Fruit fly (Drosophila melanogaster) whole organism, embryonic: ENCODE data around the gene CG17187.

ENCODE experiments used
- C15 ChIP-seq: fragments of 200-800 bp; sonication (Bioruptor generic); IDR thresholded peaks from 3 replicates; pipeline ENCODE4 v1.3.6; 2022; ENCODE audit warnings: missing biosample characterization, missing genetic modification characterization
- CG10209 ChIP-seq: fragments of 200-800 bp; sonication (Bioruptor generic); optimal IDR thresholded peaks from 3 replicates; lab custom pipeline; 2017; ENCODE audit warnings: missing biosample characterization, mild to moderate bottlenecking, missing genetic modification characterization, missing genetic modification reagents
- CG10462 ChIP-seq: fragments of 200-800 bp; sonication (Bioruptor generic); optimal IDR thresholded peaks from 2 replicates; lab custom pipeline; 2016; ENCODE audit warnings: missing biosample characterization, missing genetic modification characterization
- CG10543 ChIP-seq: fragments of 200-800 bp; sonication (Bioruptor generic); optimal IDR thresholded peaks from 3 replicates; lab custom pipeline; 2017; ENCODE audit warnings: missing biosample characterization, mild to moderate bottlenecking, missing genetic modification characterization, moderate library complexity
- CG11560 ChIP-seq: fragments of 200-800 bp; sonication (Bioruptor generic); IDR thresholded peaks from 3 replicates; pipeline ENCODE4 v1.3.6; 2022; ENCODE audit warnings: missing biosample characterization, missing genetic modification characterization
- CG11695 ChIP-seq: fragments of 200-800 bp; sonication (Bioruptor generic); IDR thresholded peaks from 3 replicates; pipeline ENCODE4 v1.3.6; 2022; ENCODE audit warnings: missing biosample characterization, missing genetic modification characterization
- CG11723 ChIP-seq: fragments of 200-800 bp; sonication (Bioruptor generic); optimal IDR thresholded peaks from 2 replicates; lab custom pipeline; 2017; ENCODE audit warnings: missing biosample characterization, mild to moderate bottlenecking, missing genetic modification characterization
- CG12299 ChIP-seq: fragments of 200-800 bp; sonication (Bioruptor generic); optimal IDR thresholded peaks from 2 replicates; lab custom pipeline; 2018; ENCODE audit warnings: missing biosample characterization, mild to moderate bottlenecking, missing genetic modification characterization
- CG1233 ChIP-seq: fragments of 200-800 bp; sonication (Bioruptor generic); optimal IDR thresholded peaks from 4 replicates; lab custom pipeline; 2018; ENCODE audit warnings: missing biosample characterization, mild to moderate bottlenecking, missing genetic modification characterization
- CG13424 ChIP-seq: fragments of 200-800 bp; sonication (Bioruptor generic); optimal IDR thresholded peaks from 2 replicates; lab custom pipeline; 2019; ENCODE audit warnings: missing biosample characterization, mild to moderate bottlenecking, missing genetic modification characterization, moderate library complexity
- CG13775 ChIP-seq: fragments of 200-800 bp; sonication (Bioruptor generic); optimal IDR thresholded peaks from 3 replicates; lab custom pipeline; 2017; ENCODE audit warnings: missing biosample characterization, mild to moderate bottlenecking, missing genetic modification characterization
- CG1602 ChIP-seq: fragments of 200-800 bp; sonication (Bioruptor generic); optimal IDR thresholded peaks from 3 replicates; lab custom pipeline; 2016; ENCODE audit warnings: missing biosample characterization, missing genetic modification characterization
- CG4360 ChIP-seq: fragments of 200-800 bp; sonication (Bioruptor generic); IDR thresholded peaks from 2 replicates; pipeline ENCODE4 v1.3.6; 2022; ENCODE audit warnings: missing biosample characterization, missing genetic modification characterization
- CG4617 ChIP-seq: fragments of 200-800 bp; sonication (Bioruptor generic); optimal IDR thresholded peaks from 3 replicates; lab custom pipeline; 2016; ENCODE audit warnings: missing biosample characterization, missing genetic modification characterization, borderline replicate concordance
- CG4730 ChIP-seq: fragments of 200-800 bp; sonication (Bioruptor generic); IDR thresholded peaks from 2 replicates; pipeline ENCODE4 v1.3.6; 2022; ENCODE audit warnings: missing biosample characterization, missing genetic modification characterization
- CG6791 ChIP-seq: fragments of 200-800 bp; sonication (Bioruptor generic); IDR thresholded peaks from 3 replicates; pipeline ENCODE4 v1.3.6; 2022; ENCODE audit warnings: missing biosample characterization, missing genetic modification characterization; ENCODE audit not compliant: partially characterized antibody
- CG7928 ChIP-seq: fragments of 200-800 bp; sonication (Bioruptor generic); optimal IDR thresholded peaks from 2 replicates; lab custom pipeline; 2017; ENCODE audit warnings: missing biosample characterization, mild to moderate bottlenecking, missing genetic modification characterization
- CG9932 ChIP-seq: fragments of 200-800 bp; sonication (Bioruptor generic); IDR thresholded peaks from 2 replicates; pipeline ENCODE4 v1.3.6; 2022; ENCODE audit warnings: missing biosample characterization, missing genetic modification characterization
- Ets97D ChIP-seq: fragments of 200-800 bp; sonication (Bioruptor generic); optimal IDR thresholded peaks from 3 replicates; lab custom pipeline; 2016; ENCODE audit warnings: missing biosample characterization, missing genetic modification characterization
- Hand ChIP-seq: fragments of 200-800 bp; sonication (Bioruptor generic); optimal IDR thresholded peaks from 2 replicates; lab custom pipeline; 2017; ENCODE audit warnings: mild to moderate bottlenecking, missing biosample characterization, missing genetic modification reagents, missing genetic modification characterization
- Hr39 ChIP-seq: fragments of >200 bp; optimal IDR thresholded peaks from 2 replicates; lab custom pipeline; 2017
- Kr ChIP-seq: fragments of 200-800 bp; sonication (Bioruptor generic); optimal IDR thresholded peaks from 2 replicates; lab custom pipeline; 2017; ENCODE audit warnings: missing biosample characterization, mild to moderate bottlenecking, missing genetic modification characterization
- Mrtf ChIP-seq: fragments of 200-800 bp; sonication (Bioruptor generic); IDR thresholded peaks from 3 replicates; pipeline ENCODE4 v1.3.6; 2022; ENCODE audit warnings: missing biosample characterization, missing genetic modification characterization
- NC2α ChIP-seq: fragments of 200-800 bp; sonication (Bioruptor generic); optimal IDR thresholded peaks from 2 replicates; lab custom pipeline; 2016; ENCODE audit warnings: missing biosample characterization, missing genetic modification characterization
- NK7.1 ChIP-seq: fragments of 200-800 bp; sonication (Bioruptor generic); optimal IDR thresholded peaks from 3 replicates; lab custom pipeline; 2016; ENCODE audit warnings: missing biosample characterization, missing genetic modification characterization
- Nf-YC ChIP-seq: fragments of 200-800 bp; optimal IDR thresholded peaks from 3 replicates; lab custom pipeline; 2019; ENCODE audit warnings: missing biosample characterization, mild to moderate bottlenecking, missing genetic modification characterization, moderate library complexity
- Optix ChIP-seq: fragments of 200-800 bp; sonication (Bioruptor generic); IDR thresholded peaks from 3 replicates; pipeline ENCODE4 v1.3.6; 2022; ENCODE audit warnings: missing biosample characterization, missing genetic modification characterization
- PHDP ChIP-seq: fragments of 200-800 bp; sonication (Bioruptor generic); optimal IDR thresholded peaks from 3 replicates; lab custom pipeline; 2018; ENCODE audit warnings: missing biosample characterization, mild to moderate bottlenecking, missing genetic modification characterization, moderate library complexity
- Ptx1 ChIP-seq: fragments of 200-800 bp; sonication (Bioruptor generic); IDR thresholded peaks from 2 replicates; pipeline ENCODE4 v1.3.6; 2022; ENCODE audit warnings: missing biosample characterization, missing genetic modification characterization
- Sry-β ChIP-seq: fragments of 200-800 bp; sonication (Bioruptor generic); optimal IDR thresholded peaks from 2 replicates; lab custom pipeline; 2018; ENCODE audit warnings: missing biosample characterization, mild to moderate bottlenecking, missing genetic modification characterization, moderate library complexity
- Usf ChIP-seq: fragments of 200-800 bp; sonication (Bioruptor generic); optimal IDR thresholded peaks from 2 replicates; lab custom pipeline; 2017; ENCODE audit warnings: missing genotype, missing biosample characterization, missing genetic modification characterization
- al ChIP-seq: fragments of 200-800 bp; sonication (Bioruptor generic); IDR thresholded peaks from 2 replicates; pipeline ENCODE4 v1.3.6; 2022; ENCODE audit warnings: missing biosample characterization, missing genetic modification characterization
- amos ChIP-seq: fragments of 200-800 bp; sonication (Bioruptor generic); IDR thresholded peaks from 2 replicates; pipeline ENCODE4 v1.3.6; 2022; ENCODE audit warnings: missing biosample characterization, missing genetic modification characterization; ENCODE audit not compliant: partially characterized antibody
- corto ChIP-seq: fragments of 200-800 bp; sonication (Bioruptor generic); optimal IDR thresholded peaks from 2 replicates; lab custom pipeline; 2016; ENCODE audit warnings: missing biosample characterization, mild to moderate bottlenecking, missing genetic modification characterization, moderate library complexity
- ems ChIP-seq: fragments of 200-800 bp; sonication (Bioruptor generic); optimal IDR thresholded peaks from 3 replicates; lab custom pipeline; 2016; ENCODE audit warnings: missing biosample characterization, missing genetic modification characterization
- ham ChIP-seq: fragments of 200-800 bp; sonication (Bioruptor generic); IDR thresholded peaks from 2 replicates; pipeline ENCODE4 v1.3.6; 2022; ENCODE audit warnings: missing biosample characterization, missing genetic modification characterization
- knrl ChIP-seq: fragments of 200-800 bp; sonication (Bioruptor generic); IDR thresholded peaks from 3 replicates; pipeline ENCODE4 v1.3.6; 2022; ENCODE audit warnings: missing biosample characterization, missing genetic modification characterization; ENCODE audit not compliant: partially characterized antibody
- lilli ChIP-seq: fragments of 200-800 bp; sonication (Bioruptor generic); optimal IDR thresholded peaks from 3 replicates; lab custom pipeline; 2016; ENCODE audit warnings: missing biosample characterization, missing genetic modification characterization
- maf-S ChIP-seq: fragments of 200-800 bp; sonication (Bioruptor generic); optimal IDR thresholded peaks from 2 replicates; lab custom pipeline; 2016; ENCODE audit warnings: missing biosample characterization, missing genetic modification characterization
- mirr ChIP-seq: fragments of 200-800 bp; sonication (Bioruptor generic); optimal IDR thresholded peaks from 3 replicates; lab custom pipeline; 2018; ENCODE audit warnings: missing biosample characterization, mild to moderate bottlenecking, missing genetic modification characterization
- nerfin-1 ChIP-seq: fragments of 200-800 bp; sonication (Bioruptor generic); optimal IDR thresholded peaks from 3 replicates; lab custom pipeline; 2019; ENCODE audit warnings: missing biosample characterization, mild to moderate bottlenecking, missing genetic modification characterization, moderate library complexity
- pzg ChIP-seq: fragments of 200-800 bp; sonication (Bioruptor generic); optimal IDR thresholded peaks from 3 replicates; lab custom pipeline; 2018; ENCODE audit warnings: missing biosample characterization, mild to moderate bottlenecking, missing genetic modification characterization, moderate library complexity
- slp2 ChIP-seq: fragments of 200-800 bp; sonication (Bioruptor generic); optimal IDR thresholded peaks from 2 replicates; lab custom pipeline; 2016; ENCODE audit warnings: missing biosample characterization, missing genetic modification characterization
- so ChIP-seq: fragments of 200-800 bp; sonication (Bioruptor generic); IDR thresholded peaks from 3 replicates; pipeline ENCODE4 v1.3.6; 2022; ENCODE audit warnings: missing biosample characterization, missing genetic modification characterization
- sob ChIP-seq: fragments of 200-800 bp; sonication (Bioruptor generic); IDR thresholded peaks from 2 replicates; pipeline ENCODE4 v1.3.6; 2022; ENCODE audit warnings: missing biosample characterization, missing genetic modification characterization
- sug ChIP-seq: fragments of 200-800 bp; optimal IDR thresholded peaks from 2 replicates; lab custom pipeline; 2019; ENCODE audit warnings: missing biosample characterization, mild to moderate bottlenecking, missing genetic modification characterization, moderate library complexity
- twi ChIP-seq: fragments of 200-800 bp; optimal IDR thresholded peaks from 2 replicates; lab custom pipeline; 2019; ENCODE audit warnings: missing biosample characterization, mild to moderate bottlenecking, missing genetic modification characterization, moderate library complexity
- wdn ChIP-seq: fragments of 200-800 bp; sonication (Bioruptor generic); IDR thresholded peaks from 2 replicates; pipeline ENCODE4 v1.3.6; 2022; ENCODE audit warnings: missing biosample characterization, missing genetic modification characterization
- wor ChIP-seq: fragments of 200-800 bp; sonication (Bioruptor generic); IDR thresholded peaks from 2 replicates; pipeline ENCODE4 v1.3.6; 2022; ENCODE audit warnings: missing biosample characterization, missing genetic modification characterization
- zfh1 ChIP-seq: fragments of 200-800 bp; sonication (Bioruptor generic); IDR thresholded peaks from 3 replicates; pipeline ENCODE4 v1.3.6; 2022; ENCODE audit warnings: missing biosample characterization, missing genetic modification characterization
- zfh2 ChIP-seq: fragments of 200-800 bp; sonication (Bioruptor generic); optimal IDR thresholded peaks from 2 replicates; lab custom pipeline; 2016; ENCODE audit warnings: missing biosample characterization, missing genetic modification characterization

CG17187 gene

dm6 chr3R:11200885-11201421, 30.7 kb downstream of the CG17187 start (continued):
- TF ChIP-seq Kr (no peak), sob (GFP tag; lab: Robert Waterston, UW) (peak; percentile 73; the same call in 1 of the 2 replicates), mirr (GFP tag; lab: Kevin White, UChicago) (no peak), Sry-β (no peak), CG10209 (GFP tag; lab: Kevin White, UChicago) (peak; percentile 55), CG4730 (GFP tag; lab: Robert Waterston, UW) (no peak), CG1602 (peak; percentile 9), PHDP (peak; percentile 66), so (GFP tag; lab: Robert Waterston, UW) (no peak), CG11723 (GFP tag; lab: Kevin White, UChicago) (no peak), wor (GFP tag; lab: Robert Waterston, UW) (peak; percentile 21; the same call in 1 of the 2 replicates), Hr39 (lab: Kevin White, UChicago) (no peak), CG11695 (GFP tag; lab: Robert Waterston, UW) (peak; percentile 52; the same call in 1 of the 3 replicates), wdn (0 out of 2 replicates have a peak, but pooled peaks have one; percentile 14), lilli (GFP tag; lab: Kevin White, UChicago) (peak; percentile 51), CG4617 (GFP tag; lab: Kevin White, UChicago) (no peak), maf-S (GFP tag; lab: Kevin White, UChicago) (no peak), CG12299 (tag; lab: Kevin White, UChicago) (no peak), Mrtf (GFP tag; lab: Robert Waterston, UW) (no peak), Usf (peak; percentile 7), Ets97D (GFP tag; lab: Kevin White, UChicago) (no peak), Hand (GFP tag; lab: Kevin White, UChicago) (peak; percentile 60), zfh1 (GFP tag; lab: Robert Waterston, UW) (peak; percentile 58; the same call in 1 of the 3 replicates), CG10462 (no peak), amos (GFP tag; lab: Robert Waterston, UW) (no peak), CG10543 (GFP tag; lab: Kevin White, UChicago) (no peak), nerfin-1 (no peak), CG9932 (peak; percentile 40), ems (GFP tag; lab: Kevin White, UChicago) (peak; percentile 15), NK7.1 (GFP tag; lab: Kevin White, UChicago) (peak; percentile 13), CG13424 (tag; lab: Kevin White, UChicago) (peak; percentile 53), CG13775 (GFP tag; lab: Kevin White, UChicago) (peak; percentile 24), Ptx1 (GFP tag; lab: Robert Waterston, UW) (peak; percentile 66), knrl (no peak), ham (GFP tag; lab: Robert Waterston, UW) (no peak), al (GFP tag; lab: Robert Waterston, UW) (peak; percentile 64; the same call in 1 of the 2 replicates), CG4360 (GFP tag; lab: Robert Waterston, UW) (no peak), corto (peak; percentile 76), Optix (GFP tag; lab: Robert Waterston, UW) (0 out of 3 replicates have a peak, but pooled peaks have one; percentile 5), twi (tag; lab: Kevin White, UChicago) (no peak), CG1233 (peak; percentile 58), pzg (no peak), CG7928 (GFP tag; lab: Kevin White, UChicago) (no peak), zfh2 (GFP tag; lab: Kevin White, UChicago) (peak; percentile 28), slp2 (GFP tag; lab: Kevin White, UChicago) (no peak), NC2α (GFP tag; lab: Kevin White, UChicago) (no peak), Nf-YC (tag; lab: Kevin White, UChicago) (no peak), CG6791 (GFP tag; lab: Robert Waterston, UW) (no peak), sug (tag; lab: Kevin White, UChicago) (peak; percentile 74), C15 (GFP tag; lab: Robert Waterston, UW) (no peak), CG11560 (no peak)
